Worm (Caenorhabditis elegans) whole organism, L3 larva: ENCODE measurements around the gene dpf-2.

ENCODE experiments used
- R02D3.7 ChIP-seq: fragments of 150-350 bp; optimal IDR thresholded peaks from 2 replicates; lab custom pipeline; 2014; ENCODE audit warnings: missing biosample characterization, missing genetic modification characterization
- ZK546.5 ChIP-seq: sonication (generic microtip); optimal IDR thresholded peaks from 2 replicates; lab custom pipeline; 2017; ENCODE audit warnings: missing biosample characterization, missing genetic modification characterization
- aly-2 ChIP-seq: fragments of 150-350 bp; optimal IDR thresholded peaks from 2 replicates; lab custom pipeline; 2014; ENCODE audit warnings: missing biosample characterization, missing genetic modification characterization
- ama-1 ChIP-seq: fragments of 150-350 bp; optimal IDR thresholded peaks from 2 replicates; lab custom pipeline; 2018
- ceh-16 ChIP-seq: sonication (generic microtip); optimal IDR thresholded peaks from 2 replicates; lab custom pipeline; 2017; ENCODE audit warnings: missing biosample characterization, missing genetic modification characterization
- ceh-28 ChIP-seq: fragments of 150-350 bp; optimal IDR thresholded peaks from 2 replicates; lab custom pipeline; 2014; ENCODE audit warnings: missing biosample characterization, missing genetic modification reagents, missing genetic modification characterization
- ceh-82 ChIP-seq: fragments of 150-350 bp; optimal IDR thresholded peaks from 2 replicates; lab custom pipeline; 2014; ENCODE audit warnings: missing biosample characterization, missing genetic modification characterization
- ceh-9 ChIP-seq: sonication (generic microtip); optimal IDR thresholded peaks from 2 replicates; lab custom pipeline; 2018; ENCODE audit warnings: missing biosample characterization, missing genetic modification characterization
- daf-12 ChIP-seq: fragments of 150-350 bp; optimal IDR thresholded peaks from 2 replicates; lab custom pipeline; 2014; ENCODE audit warnings: missing biosample characterization, missing genetic modification reagents, missing genetic modification characterization
- egl-27 ChIP-seq: sonication (generic microtip); optimal IDR thresholded peaks from 4 replicates; lab custom pipeline; 2017; ENCODE audit warnings: missing biosample characterization, missing genetic modification reagents, missing genetic modification characterization
- egl-5 ChIP-seq: fragments of 150-350 bp; optimal IDR thresholded peaks from 2 replicates; lab custom pipeline; 2017; ENCODE audit warnings: missing biosample characterization, missing genetic modification reagents, missing genetic modification characterization, inconsistent platforms
- elt-1 ChIP-seq: fragments of 150-350 bp; optimal IDR thresholded peaks from 2 replicates; lab custom pipeline; 2014; ENCODE audit warnings: missing biosample characterization, missing genetic modification characterization
- elt-2 ChIP-seq: sonication (generic microtip); optimal IDR thresholded peaks from 2 replicates; lab custom pipeline; 2016; ENCODE audit warnings: missing genetic modification reagents, mild to moderate bottlenecking, missing genetic modification characterization, missing compliant biosample characterization
- elt-3 ChIP-seq, 3 experiments: fragments of 150-350 bp in 1 of 3; sonication (generic microtip) in 2 of 3; optimal IDR thresholded peaks; 2 replicates in 2 of 3; 4 replicates in 1 of 3; lab custom pipeline; 2014 to 2017; ENCODE audit warnings: missing biosample characterization in 3 of 3, missing genetic modification characterization in 3 of 3
- eor-1 ChIP-seq, 2 experiments: fragments of 150-350 bp; optimal IDR thresholded peaks; 2 replicates each; lab custom pipeline; 2014 to 2018; ENCODE audit warnings: missing biosample characterization in 2 of 2, missing genetic modification characterization in 2 of 2
- fkh-10 ChIP-seq: sonication (generic microtip); optimal IDR thresholded peaks from 2 replicates; lab custom pipeline; 2017; ENCODE audit warnings: missing biosample characterization, missing genetic modification reagents, missing genetic modification characterization
- fkh-2 ChIP-seq: fragments of 150-350 bp; optimal IDR thresholded peaks from 2 replicates; lab custom pipeline; 2014; ENCODE audit warnings: missing biosample characterization, missing genetic modification reagents, missing genetic modification characterization
- fos-1 ChIP-seq: fragments of 150-350 bp; optimal IDR thresholded peaks from 2 replicates; lab custom pipeline; 2014; ENCODE audit warnings: missing biosample characterization, missing genetic modification characterization
- hmg-11 ChIP-seq: sonication (generic microtip); optimal IDR thresholded peaks from 2 replicates; lab custom pipeline; 2016; ENCODE audit warnings: missing genetic modification characterization, missing compliant biosample characterization
- jun-1 ChIP-seq: fragments of 150-350 bp; optimal IDR thresholded peaks from 2 replicates; lab custom pipeline; 2014; ENCODE audit warnings: missing biosample characterization, missing genetic modification reagents, missing genetic modification characterization
- lin-15B ChIP-seq: fragments of 150-350 bp; optimal IDR thresholded peaks from 2 replicates; lab custom pipeline; 2014; ENCODE audit warnings: missing biosample characterization, missing genetic modification characterization
- lin-39 ChIP-seq: fragments of 150-350 bp; optimal IDR thresholded peaks from 2 replicates; lab custom pipeline; 2018; ENCODE audit warnings: missing biosample characterization, missing genetic modification reagents, missing genetic modification characterization
- lsy-12 ChIP-seq: sonication (generic microtip); optimal IDR thresholded peaks from 2 replicates; lab custom pipeline; 2016; ENCODE audit warnings: mild to moderate bottlenecking, missing genetic modification characterization, missing compliant biosample characterization
- mdl-1 ChIP-seq: fragments of 150-350 bp; optimal IDR thresholded peaks from 2 replicates; lab custom pipeline; 2014; ENCODE audit warnings: missing biosample characterization, missing genetic modification characterization
- mml-1 ChIP-seq: fragments of 150-350 bp; sonication (generic microtip); optimal IDR thresholded peaks from 3 replicates; lab custom pipeline; 2014; ENCODE audit warnings: missing biosample characterization, missing genetic modification characterization
- nfya-1 ChIP-seq: sonication (generic microtip); optimal IDR thresholded peaks from 2 replicates; lab custom pipeline; 2017; ENCODE audit warnings: missing genetic modification characterization, mild to moderate bottlenecking, missing compliant biosample characterization, antibody characterized with exemption, moderate library complexity; ENCODE audit not compliant: insufficient read depth
- nhr-11 ChIP-seq: fragments of 150-350 bp; optimal IDR thresholded peaks from 2 replicates; lab custom pipeline; 2014; ENCODE audit warnings: missing biosample characterization, missing genetic modification characterization
- nhr-12 ChIP-seq: fragments of 150-350 bp; optimal IDR thresholded peaks from 2 replicates; lab custom pipeline; 2014; ENCODE audit warnings: missing biosample characterization, missing genetic modification characterization
- nhr-23 ChIP-seq: fragments of 150-350 bp; optimal IDR thresholded peaks from 2 replicates; lab custom pipeline; 2014; ENCODE audit warnings: missing biosample characterization, missing genetic modification reagents, missing genetic modification characterization
- nhr-237 ChIP-seq: fragments of 150-350 bp; optimal IDR thresholded peaks from 2 replicates; lab custom pipeline; 2014; ENCODE audit warnings: missing biosample characterization, missing genetic modification characterization
- nhr-25 ChIP-seq: sonication (generic microtip); optimal IDR thresholded peaks from 2 replicates; lab custom pipeline; 2017; ENCODE audit warnings: missing biosample characterization, missing genetic modification characterization
- nhr-28 ChIP-seq: fragments of 150-350 bp; optimal IDR thresholded peaks from 2 replicates; lab custom pipeline; 2014; ENCODE audit warnings: missing biosample characterization, missing genetic modification characterization
- nhr-43 ChIP-seq: sonication (generic microtip); optimal IDR thresholded peaks from 2 replicates; lab custom pipeline; 2016; ENCODE audit warnings: mild to moderate bottlenecking, missing genetic modification characterization, missing compliant biosample characterization; ENCODE audit not compliant: poor library complexity, severe bottlenecking
- nhr-67 ChIP-seq: fragments of 150-350 bp; optimal IDR thresholded peaks from 2 replicates; lab custom pipeline; 2014; ENCODE audit warnings: missing biosample characterization, missing genetic modification characterization
- nhr-76 ChIP-seq: fragments of 150-350 bp; sonication (generic microtip); optimal IDR thresholded peaks from 5 replicates; lab custom pipeline; 2014; ENCODE audit warnings: missing biosample characterization, missing genetic modification characterization
- nhr-77 ChIP-seq: fragments of 150-350 bp; optimal IDR thresholded peaks from 2 replicates; lab custom pipeline; 2014; ENCODE audit warnings: missing biosample characterization, missing genetic modification characterization
- pqm-1 ChIP-seq: fragments of 150-350 bp; optimal IDR thresholded peaks from 2 replicates; lab custom pipeline; 2017; ENCODE audit warnings: missing biosample characterization, missing genetic modification characterization, inconsistent platforms
- sea-2 ChIP-seq: fragments of 150-350 bp; sonication (generic microtip); optimal IDR thresholded peaks from 4 replicates; lab custom pipeline; 2014; ENCODE audit warnings: missing biosample characterization, missing genetic modification reagents, missing genetic modification characterization
- skn-1 ChIP-seq: fragments of 150-350 bp; optimal IDR thresholded peaks from 2 replicates; lab custom pipeline; 2014; ENCODE audit warnings: missing biosample characterization, missing genetic modification characterization
- snpc-4 ChIP-seq: fragments of 150-350 bp; optimal IDR thresholded peaks from 2 replicates; lab custom pipeline; 2014; ENCODE audit warnings: missing biosample characterization, missing genetic modification characterization
- tbx-2 ChIP-seq: sonication (generic microtip); optimal IDR thresholded peaks from 2 replicates; lab custom pipeline; 2016; ENCODE audit warnings: mild to moderate bottlenecking, missing genetic modification characterization, missing compliant biosample characterization
- unc-39 ChIP-seq: sonication (generic microtip); optimal IDR thresholded peaks from 4 replicates; lab custom pipeline; 2017; ENCODE audit warnings: missing biosample characterization, missing genetic modification characterization
- zag-1 ChIP-seq: fragments of 150-350 bp; optimal IDR thresholded peaks from 2 replicates; lab custom pipeline; 2014; ENCODE audit warnings: missing biosample characterization, missing genetic modification characterization
- ztf-11 ChIP-seq: fragments of 150-350 bp; optimal IDR thresholded peaks from 2 replicates; lab custom pipeline; 2014; ENCODE audit warnings: missing biosample characterization, missing genetic modification characterization
- ztf-4 ChIP-seq: fragments of 150-350 bp; optimal IDR thresholded peaks from 2 replicates; lab custom pipeline; 2014; ENCODE audit warnings: missing biosample characterization, missing genetic modification characterization

Gene dpf-2

ce11 chrX:14808796-14809195, 22.8 kb upstream of the dpf-2 start:
- peak; percentile 71 for TF ChIP-seq skn-1 (tag; lab: Kevin White, UChicago)
- no peak for TF ChIP-seq fkh-2 (tag; lab: Kevin White, UChicago)
- no peak for TF ChIP-seq sea-2
- no peak for TF ChIP-seq ceh-82 (tag; lab: Kevin White, UChicago)
- no peak for TF ChIP-seq hmg-11 (tag; lab: Kevin White, UChicago)
- TF ChIP-seq aly-2, result no peak
- peak; percentile 68 for TF ChIP-seq ama-1 (lab: Kevin White, UChicago)
- TF ChIP-seq egl-5 (tag; lab: Kevin White, UChicago), result no peak
- TF ChIP-seq ztf-11 (tag; lab: Kevin White, UChicago), result no peak
- no peak for TF ChIP-seq nhr-76 (tag; lab: Kevin White, UChicago)
- TF ChIP-seq nhr-43 (tag; lab: Kevin White, UChicago), result no peak
- no peak for TF ChIP-seq elt-3 (tag; optimal IDR thresholded peaks at IDR 0.05; lab: Kevin White, UChicago)
- no peak for TF ChIP-seq egl-27 (tag; lab: Kevin White, UChicago)
- TF ChIP-seq lsy-12 (tag; lab: Kevin White, UChicago), result no peak
- no peak for TF ChIP-seq nhr-67
- no peak for TF ChIP-seq ceh-16 (tag; lab: Kevin White, UChicago)
- TF ChIP-seq ztf-4, result no peak
- TF ChIP-seq, all 47 proteins: peak for 2

ce11 chrX:14809905-14810304, 21.7 kb upstream of the dpf-2 start:
- no peak for TF ChIP-seq sea-2
- peak; percentile 57 for TF ChIP-seq pqm-1 (tag; lab: Kevin White, UChicago)
- TF ChIP-seq eor-1 (tag; optimal IDR thresholded peaks at IDR 0.05; lab: Kevin White, UChicago), result no peak
- no peak for TF ChIP-seq egl-5 (tag; lab: Kevin White, UChicago)
- no peak for TF ChIP-seq nhr-12 (tag; lab: Kevin White, UChicago)
- TF ChIP-seq tbx-2 (tag; lab: Kevin White, UChicago), result no peak
- TF ChIP-seq aly-2, result no peak
- TF ChIP-seq ceh-28 (tag; lab: Kevin White, UChicago), result peak; percentile 42
- no peak for TF ChIP-seq fos-1 (tag; lab: Kevin White, UChicago)
- TF ChIP-seq nfya-1 (tag; lab: Kevin White, UChicago), result no peak
- peak; percentile 36 for TF ChIP-seq nhr-23 (tag; lab: Kevin White, UChicago)
- TF ChIP-seq nhr-43 (tag; lab: Kevin White, UChicago), result no peak
- TF ChIP-seq nhr-67, result no peak
- no peak for TF ChIP-seq ztf-11 (tag; lab: Kevin White, UChicago)
- no peak for TF ChIP-seq lsy-12 (tag; lab: Kevin White, UChicago)
- TF ChIP-seq ztf-4, result no peak
- TF ChIP-seq egl-27 (tag; lab: Kevin White, UChicago), result no peak
- no peak for TF ChIP-seq R02D3.7 (tag; lab: Kevin White, UChicago)
- no peak for TF ChIP-seq skn-1 (tag; lab: Kevin White, UChicago)
- TF ChIP-seq mml-1, result peak; percentile 76
- no peak for TF ChIP-seq lin-39 (tag; lab: Kevin White, UChicago)
- no peak for TF ChIP-seq mdl-1 (tag; lab: Kevin White, UChicago)
- TF ChIP-seq ama-1 (lab: Kevin White, UChicago), result peak; percentile 50
- peak; percentile 36 for TF ChIP-seq elt-2 (tag; lab: Kevin White, UChicago)
- no peak for TF ChIP-seq nhr-28 (tag; lab: Kevin White, UChicago)
- no peak for TF ChIP-seq nhr-77 (tag; lab: Kevin White, UChicago)
- TF ChIP-seq nhr-25 (tag; lab: Kevin White, UChicago), result no peak
- TF ChIP-seq elt-3 (tag; optimal IDR thresholded peaks at IDR 0.05; lab: Kevin White, UChicago), result no peak

ce11 chrX:14810718-14811117, 20.9 kb upstream of the dpf-2 start, which contains the start of gene atf-4:
TSS of gene atf-4 (minus strand) at chrX:14810810.
- TF ChIP-seq fkh-10 (GFP tag; lab: Kevin White, UChicago) (no peak), nhr-12 (tag; lab: Kevin White, UChicago) (no peak), skn-1 (tag; lab: Kevin White, UChicago) (no peak), eor-1 (tag; optimal IDR thresholded peaks at IDR 0.05; lab: Kevin White, UChicago) (no peak), elt-1 (no peak), aly-2 (no peak), R02D3.7 (tag; lab: Kevin White, UChicago) (no peak), hmg-11 (tag; lab: Kevin White, UChicago) (peak; percentile 78), lin-15B (tag; lab: Kevin White, UChicago) (no peak), nhr-237 (tag; lab: Kevin White, UChicago) (no peak), snpc-4 (peak; percentile 22), jun-1 (peak; percentile 54), ceh-9 (tag; lab: Kevin White, UChicago) (no peak), nhr-11 (tag; lab: Kevin White, UChicago) (peak; percentile 6), unc-39 (tag; lab: Kevin White, UChicago) (no peak), nhr-23 (tag; lab: Kevin White, UChicago) (peak; percentile 62), zag-1 (no peak), nhr-67 (no peak), mdl-1 (tag; lab: Kevin White, UChicago) (peak; percentile 75), nhr-77 (tag; lab: Kevin White, UChicago) (no peak), egl-27 (tag; lab: Kevin White, UChicago) (no peak), fkh-2 (tag; lab: Kevin White, UChicago) (no peak), nhr-28 (tag; lab: Kevin White, UChicago) (no peak), elt-3 (tag; optimal IDR thresholded peaks at IDR 0.05; lab: Kevin White, UChicago) (no peak), ztf-4 (no peak), lsy-12 (tag; lab: Kevin White, UChicago) (no peak), elt-2 (tag; lab: Kevin White, UChicago) (peak; percentile 71), daf-12 (tag; lab: Kevin White, UChicago) (no peak), egl-5 (tag; lab: Kevin White, UChicago) (peak; percentile 69), pqm-1 (tag; lab: Kevin White, UChicago) (peak; percentile 62), ceh-28 (tag; lab: Kevin White, UChicago) (peak; percentile 87), lin-39 (tag; lab: Kevin White, UChicago) (peak; percentile 41), ZK546.5 (no peak)
